Worm (Caenorhabditis elegans): ENCODE measurements around the gene dlc-1.
A peak's percentile ranks its signal among the peaks of the same experiment; 100 is the strongest.

Gene dlc-1

ce11 chrIII:6422721-6423120 lies 40.9 kb downstream of the dlc-1 start:
- no peak for TF ChIP-seq ceh-31 (tag; optimal IDR thresholded peaks at IDR 0.05)
- TF ChIP-seq ceh-48 (tag; optimal IDR thresholded peaks at IDR 0.05) = no peak

DNA sequence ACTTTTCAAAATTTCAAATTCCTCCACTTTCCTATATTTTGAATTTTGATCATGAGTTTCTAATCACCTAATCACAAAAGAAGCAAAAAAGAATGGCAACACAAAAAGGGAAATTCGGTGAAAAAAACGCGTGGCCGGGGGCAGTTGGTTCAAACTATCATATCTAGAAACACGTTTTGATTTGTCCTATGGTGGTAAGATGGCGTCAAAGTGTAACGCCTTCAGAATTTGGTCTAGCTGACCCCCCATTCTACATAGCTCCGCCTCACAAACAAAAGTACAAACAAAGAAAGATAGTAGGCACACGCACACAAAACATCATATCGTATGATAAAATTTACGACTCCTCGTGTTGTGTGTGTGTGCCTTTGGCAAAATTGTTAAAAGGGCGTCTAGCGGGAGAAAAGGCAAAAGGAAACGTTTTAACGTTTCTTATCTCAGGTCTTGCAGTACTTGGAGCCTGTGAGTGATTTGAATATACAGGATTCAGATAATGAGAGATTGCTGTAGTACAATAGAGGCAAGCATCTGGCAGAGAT lies 41.5 kb downstream of the dlc-1 start:
- TF ChIP-seq elt-2 (tag; optimal IDR thresholded peaks at IDR 0.05) (peak; percentile 49), npax-4 (tag; optimal IDR thresholded peaks at IDR 0.05) (no peak)

DNA sequence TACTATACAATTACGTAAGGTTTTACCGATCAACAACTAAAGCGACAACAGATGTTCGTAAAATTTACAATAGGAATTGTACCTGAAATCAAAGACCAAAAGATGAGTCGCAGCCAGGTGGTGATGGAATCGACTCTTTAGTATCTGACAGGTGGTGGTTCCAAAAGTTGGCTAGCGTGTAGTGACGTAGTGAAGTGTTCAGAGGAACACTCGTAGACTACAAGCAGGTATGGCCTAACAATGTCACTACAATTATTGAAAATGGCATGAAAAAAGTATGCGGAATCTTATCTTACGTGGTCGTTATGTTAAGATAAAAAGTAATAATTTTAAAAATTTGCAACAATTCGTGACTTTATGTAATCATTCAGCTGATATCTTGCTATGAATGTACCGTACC lies 42.1 kb downstream of the dlc-1 start:
- TF ChIP-seq pax-1 (tag; optimal IDR thresholded peaks at IDR 0.05) (no peak), Y22D7AL.16 (tag; optimal IDR thresholded peaks at IDR 0.05) (no peak), C08G9.2 (tag; optimal IDR thresholded peaks at IDR 0.05) (no peak), ceh-18 (tag; optimal IDR thresholded peaks at IDR 0.05) (no peak), ceh-30 (tag; optimal IDR thresholded peaks at IDR 0.05) (no peak), fkh-6 (tag; optimal IDR thresholded peaks at IDR 0.05) (no peak)

DNA sequence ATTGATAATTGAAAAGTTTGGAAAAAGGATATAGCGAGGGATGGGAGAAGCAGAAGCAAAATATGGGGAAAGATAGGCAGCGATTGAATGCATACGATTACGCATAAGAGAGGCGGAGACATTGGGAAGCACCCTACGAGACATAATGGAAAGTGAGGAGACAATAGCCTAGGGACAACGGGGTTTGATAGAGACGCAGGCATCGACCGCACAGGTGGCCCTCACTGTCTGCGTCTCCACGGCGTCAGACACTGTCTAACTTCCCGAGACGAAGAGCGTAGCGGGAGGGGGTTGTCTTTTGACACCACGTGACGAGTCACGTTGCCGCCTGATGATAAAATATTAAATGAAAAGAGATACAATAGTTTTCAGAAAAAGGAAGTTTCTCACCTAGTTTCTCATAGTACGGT lies 42.6 kb downstream of the dlc-1 start:
- peak; percentile 46 for TF ChIP-seq ceh-18 (tag; optimal IDR thresholded peaks at IDR 0.05)
- peak; percentile 54 for TF ChIP-seq pros-1 (tag; optimal IDR thresholded peaks at IDR 0.05)
- TF ChIP-seq ets-4 (tag; optimal IDR thresholded peaks at IDR 0.05) = peak; percentile 47
- no peak for TF ChIP-seq pax-1 (tag; optimal IDR thresholded peaks at IDR 0.05)
- TF ChIP-seq ceh-31 (tag; optimal IDR thresholded peaks at IDR 0.05) = peak; percentile 65
- TF ChIP-seq rnt-1 (tag; optimal IDR thresholded peaks at IDR 0.05) = peak; percentile 53
- peak; percentile 39 for TF ChIP-seq elt-2 (tag; optimal IDR thresholded peaks at IDR 0.05)
- TF ChIP-seq unc-55 (GFP tag; optimal IDR thresholded peaks at IDR 0.05) = peak; percentile 88
- TF ChIP-seq hlh-30 (tag; optimal IDR thresholded peaks at IDR 0.05; ENCODE audit: insufficient read depth) = peak; percentile 96
- no peak for TF ChIP-seq lin-11 (tag; optimal IDR thresholded peaks at IDR 0.05)
- no peak for TF ChIP-seq tbx-7 (tag; optimal IDR thresholded peaks at IDR 0.05)
- TF ChIP-seq nfya-1 (tag; optimal IDR thresholded peaks at IDR 0.05) = peak; percentile 62
- TF ChIP-seq ahr-1 (tag; optimal IDR thresholded peaks at IDR 0.05) = no peak
- TF ChIP-seq ceh-14 (tag; optimal IDR thresholded peaks at IDR 0.05) = peak; percentile 9
- TF ChIP-seq elt-4 (tag; optimal IDR thresholded peaks at IDR 0.05) = no peak
- TF ChIP-seq K02D7.2 (tag; optimal IDR thresholded peaks at IDR 0.05) = no peak
- TF ChIP-seq ref-2 (tag; optimal IDR thresholded peaks at IDR 0.05) = peak; percentile 17
- peak; percentile 57 for TF ChIP-seq tbx-2 (tag; optimal IDR thresholded peaks at IDR 0.05)
- no peak for TF ChIP-seq sox-2 (GFP tag; IDR thresholded peaks at IDR 0.05)
- TF ChIP-seq ceh-34 (tag; optimal IDR thresholded peaks at IDR 0.05) = peak; percentile 27

ce11 chrIII:6420201-6420600 lies 43.4 kb downstream of the dlc-1 start:
- TF ChIP-seq tbx-7 (tag; optimal IDR thresholded peaks at IDR 0.05) (no peak), hlh-15 (tag; optimal IDR thresholded peaks at IDR 0.05) (no peak), lin-11 (tag; optimal IDR thresholded peaks at IDR 0.05) (no peak), ceh-2 (tag; optimal IDR thresholded peaks at IDR 0.05) (no peak)

- TF ChIP-seq ceh-2 (tag; optimal IDR thresholded peaks at IDR 0.05) = no peak
- no peak for TF ChIP-seq pros-1 (tag; optimal IDR thresholded peaks at IDR 0.05)
- TF ChIP-seq ceh-19 (GFP tag; optimal IDR thresholded peaks at IDR 0.05) = no peak
- no peak for TF ChIP-seq hlh-8 (tag; optimal IDR thresholded peaks at IDR 0.05)
- TF ChIP-seq zip-5 (tag; optimal IDR thresholded peaks at IDR 0.05) = no peak
- TF ChIP-seq ceh-24 (tag; optimal IDR thresholded peaks at IDR 0.05) = no peak
Measured at ce11 chrIII:6419409-6419944, 44.1 kb downstream of the dlc-1 start, which contains the start of gene atgl-1. atgl-1 (minus strand) TSS chrIII:6419459.

Data from whole organism, late embryonic.